Worm (Caenorhabditis elegans) whole organism, L2 larva: Measurements from ENCODE around the gene prde-1.

Experiments used
- ceh-16 ChIP-seq: fragments of 150-350 bp; optimal IDR thresholded peaks from 2 replicates; lab custom pipeline; 2014; ENCODE audit warnings: missing biosample characterization, missing genetic modification characterization
- ceh-82 ChIP-seq: fragments of 150-350 bp; optimal IDR thresholded peaks from 2 replicates; lab custom pipeline; 2014; ENCODE audit warnings: missing biosample characterization, missing genetic modification characterization
- elt-1 ChIP-seq: fragments of 150-350 bp; optimal IDR thresholded peaks from 2 replicates; lab custom pipeline; 2014; ENCODE audit warnings: missing biosample characterization, missing genetic modification characterization
- lin-11 ChIP-seq: fragments of 150-350 bp; sonication (generic microtip); optimal IDR thresholded peaks from 2 replicates; lab custom pipeline; 2014; ENCODE audit warnings: missing biosample characterization, missing genetic modification characterization, inconsistent platforms, mixed read lengths
- lin-39 ChIP-seq: fragments of 150-350 bp; optimal IDR thresholded peaks from 2 replicates; lab custom pipeline; 2014; ENCODE audit warnings: missing biosample characterization, missing genetic modification reagents, missing genetic modification characterization
- sma-9 ChIP-seq, 2 experiments: fragments of 150-350 bp in 1 of 2; sonication (generic microtip) in 1 of 2; optimal IDR thresholded peaks; 2 replicates each; lab custom pipeline; 2014 to 2016; ENCODE audit warnings: missing genetic modification characterization in 2 of 2, mild to moderate bottlenecking in 1 of 2, missing biosample characterization in 1 of 2, missing compliant biosample characterization in 1 of 2, missing genetic modification reagents in 1 of 2, moderate library complexity in 1 of 2
- unc-39 ChIP-seq: fragments of 150-350 bp; optimal IDR thresholded peaks from 2 replicates; lab custom pipeline; 2014; ENCODE audit warnings: missing biosample characterization, missing genetic modification characterization
- ztf-1 ChIP-seq: fragments of 200-800 bp; sonication (Bioruptor generic); conservative IDR thresholded peaks from 2 replicates; pipeline ENCODE4 v1.3.6; 2022; ENCODE audit warnings: missing genetic modification characterization, missing compliant biosample characterization

DNA sequence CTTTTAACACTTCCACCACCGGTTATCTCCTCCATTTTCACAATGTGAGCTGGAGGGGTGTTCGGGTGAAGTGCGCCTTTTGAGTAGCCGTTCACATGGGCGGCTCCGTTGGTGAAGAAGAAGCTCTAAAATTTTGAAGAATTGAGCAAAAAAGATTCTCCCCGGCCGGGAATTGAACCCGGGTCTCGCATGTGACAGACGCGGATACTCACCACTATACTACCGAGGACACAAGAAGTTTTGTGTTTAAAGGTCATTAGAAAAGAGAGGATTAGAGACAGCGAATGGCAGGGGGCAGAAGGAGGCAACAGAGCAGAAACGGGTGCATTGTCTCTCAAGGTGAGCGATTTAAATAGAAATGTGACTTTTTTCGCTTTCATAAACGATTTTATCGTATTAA, 13.6 kb downstream of the prde-1 start:
- TF ChIP-seq unc-39 (tag; lab: Kevin White, UChicago), result no peak
- no peak for TF ChIP-seq lin-11
- TF ChIP-seq ceh-82 (tag; lab: Kevin White, UChicago), result no peak
- no peak for TF ChIP-seq lin-39 (tag; lab: Kevin White, UChicago)
- no peak for TF ChIP-seq elt-1 (tag; lab: Kevin White, UChicago)
- TF ChIP-seq sma-9 (GFP tag; optimal IDR thresholded peaks at IDR 0.05; lab: Kevin White, UChicago), result peak; percentile 57
- TF ChIP-seq sma-9 (tag; optimal IDR thresholded peaks at IDR 0.05; lab: Kevin White, UChicago), result no peak
- TF ChIP-seq ceh-16 (tag; lab: Kevin White, UChicago), result no peak
- TF ChIP-seq ztf-1 (GFP tag; lab: Robert Waterston, UW), result no peak
